Worm (Caenorhabditis elegans) whole organism, L2 larva: ENCODE results near the gene set-20.

Source experiments
- C34F6.9 ChIP-seq: fragments of 150-350 bp; optimal IDR thresholded peaks from 2 replicates; lab custom pipeline; 2014; ENCODE audit warnings: missing biosample characterization, missing genetic modification characterization
- R02D3.7 ChIP-seq: fragments of 150-350 bp; optimal IDR thresholded peaks from 2 replicates; lab custom pipeline; 2014; ENCODE audit warnings: missing biosample characterization, missing genetic modification characterization
- ZK546.5 ChIP-seq: sonication (generic microtip); optimal IDR thresholded peaks from 2 replicates; lab custom pipeline; 2017; ENCODE audit warnings: missing biosample characterization, missing genetic modification characterization
- alr-1 ChIP-seq: fragments of 150-350 bp; optimal IDR thresholded peaks from 2 replicates; lab custom pipeline; 2014; ENCODE audit warnings: missing biosample characterization, missing genetic modification characterization
- aly-2 ChIP-seq: fragments of 150-350 bp; optimal IDR thresholded peaks from 2 replicates; lab custom pipeline; 2014; ENCODE audit warnings: missing biosample characterization, missing genetic modification characterization
- ama-1 ChIP-seq: fragments of 150-350 bp; optimal IDR thresholded peaks from 2 replicates; lab custom pipeline; 2018; ENCODE audit warnings: inconsistent platforms
- blmp-1 ChIP-seq: sonication (generic microtip); optimal IDR thresholded peaks from 2 replicates; lab custom pipeline; 2017; ENCODE audit warnings: missing genetic modification characterization, mild to moderate bottlenecking, missing compliant biosample characterization, antibody characterized with exemption, moderate library complexity; ENCODE audit not compliant: insufficient read depth
- ceh-16 ChIP-seq: fragments of 150-350 bp; optimal IDR thresholded peaks from 2 replicates; lab custom pipeline; 2014; ENCODE audit warnings: missing biosample characterization, missing genetic modification characterization
- ceh-82 ChIP-seq: fragments of 150-350 bp; optimal IDR thresholded peaks from 2 replicates; lab custom pipeline; 2014; ENCODE audit warnings: missing biosample characterization, missing genetic modification characterization
- dmd-4 ChIP-seq: sonication (generic microtip); optimal IDR thresholded peaks from 2 replicates; lab custom pipeline; 2017; ENCODE audit warnings: missing biosample characterization, missing genetic modification characterization
- egl-27 ChIP-seq: sonication (generic microtip); optimal IDR thresholded peaks from 3 replicates; lab custom pipeline; 2017; ENCODE audit warnings: missing biosample characterization, missing genetic modification reagents, missing genetic modification characterization
- elt-1 ChIP-seq: fragments of 150-350 bp; optimal IDR thresholded peaks from 2 replicates; lab custom pipeline; 2014; ENCODE audit warnings: missing biosample characterization, missing genetic modification characterization
- fos-1 ChIP-seq: fragments of 150-350 bp; optimal IDR thresholded peaks from 2 replicates; lab custom pipeline; 2014; ENCODE audit warnings: missing biosample characterization, missing genetic modification characterization
- gmeb-1 ChIP-seq: fragments of 150-350 bp; optimal IDR thresholded peaks from 2 replicates; lab custom pipeline; 2014; ENCODE audit warnings: missing biosample characterization, missing genetic modification characterization
- lin-13 ChIP-seq: fragments of 150-350 bp; optimal IDR thresholded peaks from 2 replicates; lab custom pipeline; 2014; ENCODE audit warnings: missing biosample characterization, missing genetic modification reagents, missing genetic modification characterization
- lsy-2 ChIP-seq, 2 experiments: fragments of 150-350 bp in 1 of 2; sonication (generic microtip) in 1 of 2; optimal IDR thresholded peaks; 2 replicates each; lab custom pipeline; 2014 to 2017; ENCODE audit warnings: missing biosample characterization in 2 of 2, missing genetic modification characterization in 2 of 2
- mab-5 ChIP-seq: fragments of 150-350 bp; optimal IDR thresholded peaks from 2 replicates; lab custom pipeline; 2014; ENCODE audit warnings: missing biosample characterization, missing genetic modification characterization
- mbf-1 ChIP-seq: sonication (generic microtip); optimal IDR thresholded peaks from 2 replicates; lab custom pipeline; 2017; ENCODE audit warnings: missing biosample characterization, missing genetic modification characterization
- mdl-1 ChIP-seq, 2 experiments: fragments of 150-350 bp in 1 of 2; sonication (generic microtip) in 1 of 2; optimal IDR thresholded peaks; 2 replicates each; lab custom pipeline; 2017; ENCODE audit warnings: missing biosample characterization in 2 of 2, missing genetic modification characterization in 2 of 2
- nhr-10 ChIP-seq: sonication (generic microtip); optimal IDR thresholded peaks from 2 replicates; lab custom pipeline; 2017; ENCODE audit warnings: missing biosample characterization, missing genetic modification characterization
- nhr-11 ChIP-seq: fragments of 150-350 bp; optimal IDR thresholded peaks from 2 replicates; lab custom pipeline; 2014; ENCODE audit warnings: missing biosample characterization, missing genetic modification characterization
- nhr-12 ChIP-seq: fragments of 150-350 bp; optimal IDR thresholded peaks from 2 replicates; lab custom pipeline; 2014; ENCODE audit warnings: missing biosample characterization, missing genetic modification characterization
- nhr-129 ChIP-seq: fragments of 150-350 bp; optimal IDR thresholded peaks from 2 replicates; lab custom pipeline; 2014; ENCODE audit warnings: missing biosample characterization, missing genetic modification characterization
- nhr-21 ChIP-seq: fragments of 150-350 bp; optimal IDR thresholded peaks from 2 replicates; lab custom pipeline; 2014; ENCODE audit warnings: missing biosample characterization, missing genetic modification characterization
- nhr-237 ChIP-seq: fragments of 150-350 bp; optimal IDR thresholded peaks from 2 replicates; lab custom pipeline; 2014; ENCODE audit warnings: missing biosample characterization, missing genetic modification characterization
- nhr-25 ChIP-seq: fragments of 150-350 bp; sonication (generic microtip); optimal IDR thresholded peaks from 3 replicates; lab custom pipeline; 2014; ENCODE audit warnings: missing biosample characterization, missing genetic modification characterization
- nhr-6 ChIP-seq: fragments of 150-350 bp; optimal IDR thresholded peaks from 2 replicates; lab custom pipeline; 2014; ENCODE audit warnings: missing biosample characterization, missing genetic modification characterization
- peb-1 ChIP-seq: fragments of 150-350 bp; optimal IDR thresholded peaks from 2 replicates; lab custom pipeline; 2014; ENCODE audit warnings: missing biosample characterization, missing genetic modification characterization
- sem-4 ChIP-seq: fragments of 150-350 bp; optimal IDR thresholded peaks from 2 replicates; lab custom pipeline; 2014; ENCODE audit warnings: missing biosample characterization, missing genetic modification reagents, missing genetic modification characterization
- sma-3 ChIP-seq: sonication (generic microtip); optimal IDR thresholded peaks from 2 replicates; lab custom pipeline; 2016; ENCODE audit warnings: missing genetic modification reagents, missing genetic modification characterization, missing compliant biosample characterization
- unc-39 ChIP-seq: fragments of 150-350 bp; optimal IDR thresholded peaks from 2 replicates; lab custom pipeline; 2014; ENCODE audit warnings: missing biosample characterization, missing genetic modification characterization
- unc-55 ChIP-seq: fragments of 150-350 bp; sonication (generic microtip); optimal IDR thresholded peaks from 3 replicates; lab custom pipeline; 2014; ENCODE audit warnings: missing biosample characterization, missing genetic modification reagents, missing genetic modification characterization
- unc-62 ChIP-seq: fragments of 150-350 bp; optimal IDR thresholded peaks from 2 replicates; lab custom pipeline; 2014; ENCODE audit warnings: missing biosample characterization, missing genetic modification reagents, missing genetic modification characterization
- zag-1 ChIP-seq: fragments of 150-350 bp; optimal IDR thresholded peaks from 2 replicates; lab custom pipeline; 2014; ENCODE audit warnings: missing biosample characterization, missing genetic modification characterization

Gene set-20

ce11 chrX:5726160-5726559 is 40.2 kb upstream of the set-20 start:
- TF ChIP-seq ama-1 (lab: Kevin White, UChicago) (no peak), nhr-6 (tag; lab: Kevin White, UChicago) (no peak), nhr-129 (no peak), nhr-21 (tag; lab: Kevin White, UChicago) (no peak), R02D3.7 (tag; lab: Kevin White, UChicago) (no peak), dmd-4 (tag; lab: Kevin White, UChicago) (no peak), blmp-1 (tag; lab: Kevin White, UChicago) (no peak), peb-1 (tag; lab: Kevin White, UChicago) (no peak), nhr-11 (no peak), lsy-2 (tag; optimal IDR thresholded peaks at IDR 0.05; lab: Kevin White, UChicago) (no peak), aly-2 (no peak), C34F6.9 (tag; lab: Kevin White, UChicago) (no peak), nhr-25 (no peak), mdl-1 (tag; optimal IDR thresholded peaks at IDR 0.05; lab: Kevin White, UChicago) (no peak), ZK546.5 (tag; lab: Kevin White, UChicago) (no peak), ceh-82 (tag; lab: Kevin White, UChicago) (no peak), unc-39 (no peak), nhr-12 (no peak)

ce11 chrX:5724544-5724943 is 38.6 kb upstream of the set-20 start:
- TF ChIP-seq unc-62 (GFP tag; lab: Kevin White, UChicago), result no peak
- TF ChIP-seq egl-27, result no peak
- no peak for TF ChIP-seq lsy-2 (tag; optimal IDR thresholded peaks at IDR 0.05; lab: Kevin White, UChicago)
- no peak for TF ChIP-seq lin-13 (GFP tag; lab: Kevin White, UChicago)

ce11 chrX:5723758-5724157 is 37.8 kb upstream of the set-20 start:
- TF ChIP-seq unc-55 (GFP tag; lab: Kevin White, UChicago) (no peak), mbf-1 (tag; lab: Kevin White, UChicago) (no peak), nhr-10 (tag; lab: Kevin White, UChicago) (no peak), alr-1 (tag; lab: Kevin White, UChicago) (no peak), R02D3.7 (tag; lab: Kevin White, UChicago) (no peak), blmp-1 (tag; lab: Kevin White, UChicago) (no peak), aly-2 (no peak), peb-1 (tag; lab: Kevin White, UChicago) (no peak), nhr-25 (no peak), elt-1 (tag; lab: Kevin White, UChicago) (no peak)

ce11 chrX:5720929-5721328 is 35.0 kb upstream of the set-20 start:
- TF ChIP-seq ceh-16 (no peak), nhr-129 (no peak), aly-2 (no peak), nhr-25 (no peak), nhr-10 (tag; lab: Kevin White, UChicago) (no peak), nhr-237 (tag; lab: Kevin White, UChicago) (no peak), gmeb-1 (tag; lab: Kevin White, UChicago) (no peak), mab-5 (tag; lab: Kevin White, UChicago) (no peak), nhr-21 (tag; lab: Kevin White, UChicago) (no peak), lsy-2 (tag; optimal IDR thresholded peaks at IDR 0.05; lab: Kevin White, UChicago) (no peak), zag-1 (tag; lab: Kevin White, UChicago) (no peak), sma-3 (GFP tag; lab: Kevin White, UChicago) (no peak)

ce11 chrX:5720124-5720523 is 34.2 kb upstream of the set-20 start, which contains the start of gene C41G11.1:
C41G11.1 (minus strand) TSS chrX:5720224.
- no peak for TF ChIP-seq fos-1 (tag; lab: Kevin White, UChicago)
- TF ChIP-seq egl-27, result no peak
- no peak for TF ChIP-seq ama-1 (lab: Kevin White, UChicago)
- TF ChIP-seq unc-55 (GFP tag; lab: Kevin White, UChicago), result peak; percentile 17

ce11 chrX:5715831-5716364 is 29.9 kb upstream of the set-20 start:
- TF ChIP-seq sem-4 (tag; lab: Kevin White, UChicago) (no peak), fos-1 (tag; lab: Kevin White, UChicago) (peak; percentile 15)
